Worm (Caenorhabditis elegans) whole organism, young adult: ENCODE results near the gene cyb-1.

Source experiments
- B0261.1 ChIP-seq: sonication (generic microtip); optimal IDR thresholded peaks from 2 replicates; lab custom pipeline; 2016; ENCODE audit warnings: mild to moderate bottlenecking, missing genetic modification characterization, moderate library complexity, missing compliant biosample characterization
- F57A8.1 ChIP-seq: fragments of 200-800 bp; sonication (Bioruptor generic); optimal IDR thresholded peaks from 2 replicates; lab custom pipeline; 2018; ENCODE audit warnings: mild to moderate bottlenecking, missing genetic modification characterization, moderate library complexity, missing compliant biosample characterization
- athp-1 ChIP-seq: sonication (generic microtip); optimal IDR thresholded peaks from 2 replicates; lab custom pipeline; 2017; ENCODE audit warnings: mild to moderate bottlenecking, missing genetic modification characterization, missing compliant biosample characterization
- hmg-1.2 ChIP-seq: fragments of 200-800 bp; sonication (Bioruptor generic); IDR thresholded peaks from 2 replicates; pipeline ENCODE4 v1.3.6; 2022; ENCODE audit warnings: missing genetic modification reagents, missing genetic modification characterization, missing compliant biosample characterization
- let-526 ChIP-seq: fragments of 200-800 bp; sonication (Bioruptor generic); IDR thresholded peaks from 2 replicates; pipeline ENCODE4 v1.3.6; 2022; ENCODE audit warnings: missing genetic modification reagents, missing genetic modification characterization, missing compliant biosample characterization
- mel-28 ChIP-seq: sonication (generic microtip); optimal IDR thresholded peaks from 2 replicates; lab custom pipeline; 2016; ENCODE audit warnings: borderline replicate concordance, mild to moderate bottlenecking, missing genetic modification characterization, missing compliant biosample characterization
- unc-62 ChIP-seq: fragments of 150-350 bp; optimal IDR thresholded peaks from 2 replicates; lab custom pipeline; 2014; ENCODE audit warnings: missing biosample characterization, missing genetic modification reagents, missing genetic modification characterization
- ztf-28 ChIP-seq: fragments of 200-800 bp; sonication (Bioruptor generic); IDR thresholded peaks from 2 replicates; pipeline ENCODE4 v1.3.6; 2022; ENCODE audit warnings: missing genetic modification reagents, missing genetic modification characterization, missing compliant biosample characterization

DNA sequence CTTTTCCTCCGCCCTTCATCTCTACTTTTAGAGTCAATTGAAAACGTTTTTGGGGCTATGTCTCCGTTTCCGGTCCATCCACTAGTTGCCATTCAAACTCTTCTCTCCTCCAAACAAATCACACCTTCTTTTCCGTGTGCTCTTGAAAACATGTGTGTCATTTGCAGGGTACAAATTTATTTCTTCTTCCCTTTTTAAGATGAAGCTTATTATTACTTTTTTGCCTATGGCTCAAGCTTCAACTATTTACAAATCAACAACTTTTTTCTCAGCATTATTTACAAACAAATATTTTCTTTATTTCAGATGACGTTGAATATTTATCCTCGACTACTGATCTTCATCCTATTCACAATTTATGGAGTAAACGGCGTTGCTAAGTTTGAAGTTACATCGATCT is 9.5 kb downstream of the cyb-1 start, which contains the start of gene T25B9.3:
- TF ChIP-seq ztf-28 (GFP tag; lab: Robert Waterston, UW) (no peak), F57A8.1 (GFP tag; lab: Kevin White, UChicago) (no peak), mel-28 (tag; lab: Kevin White, UChicago) (no peak), unc-62 (GFP tag; lab: Kevin White, UChicago) (no peak), athp-1 (tag; lab: Kevin White, UChicago) (no peak), let-526 (no peak), B0261.1 (tag; lab: Kevin White, UChicago) (no peak), hmg-1.2 (no peak)
